Worm (Caenorhabditis elegans) whole organism, L4 larva: ENCODE data around the gene F58D12.1.

Experiments used
- F10B5.3 ChIP-seq: sonication (generic microtip); optimal IDR thresholded peaks from 2 replicates; lab custom pipeline; 2016; ENCODE audit warnings: mild to moderate bottlenecking, missing genetic modification characterization, missing compliant biosample characterization
- F37D6.2 ChIP-seq: sonication (generic microtip); optimal IDR thresholded peaks from 2 replicates; lab custom pipeline; 2016; ENCODE audit warnings: mild to moderate bottlenecking, missing genetic modification characterization, missing compliant biosample characterization
- F49E8.2 ChIP-seq: sonication (generic microtip); optimal IDR thresholded peaks from 2 replicates; lab custom pipeline; 2016; ENCODE audit warnings: missing compliant biosample characterization, mild to moderate bottlenecking, missing genetic modification characterization, borderline replicate concordance
- R02D3.7 ChIP-seq: fragments of 150-350 bp; sonication (generic microtip); optimal IDR thresholded peaks from 3 replicates; lab custom pipeline; 2014; ENCODE audit warnings: missing biosample characterization, missing genetic modification characterization
- aha-1 ChIP-seq: fragments of 150-350 bp; peaks from one replicate; lab custom pipeline; 2014; ENCODE audit warnings: missing biosample characterization, missing genetic modification characterization
- arid-1 ChIP-seq: fragments of 200-800 bp; sonication (Bioruptor generic); conservative IDR thresholded peaks from 2 replicates; pipeline ENCODE4 v1.3.6; 2022; ENCODE audit warnings: missing genetic modification reagents, missing genetic modification characterization, missing compliant biosample characterization
- attf-4 ChIP-seq: sonication (generic microtip); optimal IDR thresholded peaks from 3 replicates; lab custom pipeline; 2017; ENCODE audit warnings: missing biosample characterization, missing genetic modification characterization
- ceh-20 ChIP-seq: fragments of 200-800 bp; sonication (Bioruptor generic); IDR thresholded peaks from 2 replicates; pipeline ENCODE4 v1.3.6; 2022; ENCODE audit warnings: missing genetic modification reagents, missing genetic modification characterization, missing compliant biosample characterization
- ctbp-1 ChIP-seq: fragments of 200-800 bp; sonication (Bioruptor generic); IDR thresholded peaks from 2 replicates; pipeline ENCODE4 v1.3.6; 2022; ENCODE audit warnings: missing genetic modification reagents, missing genetic modification characterization, missing compliant biosample characterization
- daf-16 ChIP-seq, 3 experiments: sonication (generic microtip); optimal IDR thresholded peaks; 2 replicates each; lab custom pipeline; 2016 to 2017; ENCODE audit warnings: missing genetic modification characterization in 3 of 3, missing genetic modification reagents in 3 of 3, mild to moderate bottlenecking in 2 of 3, missing compliant biosample characterization in 2 of 3, missing biosample characterization in 1 of 3, moderate library complexity in 1 of 3
- daf-19 ChIP-seq: fragments of 200-800 bp; sonication (Bioruptor generic); conservative IDR thresholded peaks from 2 replicates; pipeline ENCODE4 v1.3.6; 2022; ENCODE audit warnings: missing genetic modification characterization, missing compliant biosample characterization
- dpl-1 ChIP-seq: fragments of 150-350 bp; optimal IDR thresholded peaks from 2 replicates; lab custom pipeline; 2014; ENCODE audit warnings: missing biosample characterization, missing genetic modification reagents, missing genetic modification characterization
- duxl-1 ChIP-seq: sonication (generic microtip); optimal IDR thresholded peaks from 2 replicates; lab custom pipeline; 2016; ENCODE audit warnings: mild to moderate bottlenecking, missing genetic modification characterization, moderate library complexity, missing compliant biosample characterization; ENCODE audit not compliant: poor library complexity
- dve-1 ChIP-seq: sonication (generic microtip); optimal IDR thresholded peaks from 2 replicates; lab custom pipeline; 2017; ENCODE audit warnings: antibody characterized with exemption, mild to moderate bottlenecking, missing genetic modification characterization, missing compliant biosample characterization; ENCODE audit not compliant: insufficient read depth
- hif-1 ChIP-seq, 2 experiments: sonication (generic microtip); optimal IDR thresholded peaks; 2 replicates each; lab custom pipeline; 2016 to 2017; ENCODE audit warnings: missing compliant biosample characterization in 2 of 2, missing genetic modification characterization in 2 of 2, missing genetic modification reagents in 2 of 2, missing genotype in 2 of 2, mild to moderate bottlenecking in 1 of 2
- hlh-11 ChIP-seq: fragments of 200-800 bp; sonication (Bioruptor generic); optimal IDR thresholded peaks from 2 replicates; lab custom pipeline; 2018; ENCODE audit warnings: mild to moderate bottlenecking, missing genetic modification characterization, missing compliant biosample characterization
- hlh-30 ChIP-seq: sonication (generic microtip); optimal IDR thresholded peaks from 2 replicates; lab custom pipeline; 2017; ENCODE audit warnings: antibody characterized with exemption, mild to moderate bottlenecking, missing genetic modification characterization, missing compliant biosample characterization; ENCODE audit not compliant: insufficient read depth
- hmg-1.1 ChIP-seq: fragments of 200-800 bp; sonication (Bioruptor generic); IDR thresholded peaks from 2 replicates; pipeline ENCODE4 v1.3.6; 2022; ENCODE audit warnings: missing genetic modification reagents, missing genetic modification characterization, missing compliant biosample characterization
- lin-1 ChIP-seq: fragments of 200-800 bp; sonication (Bioruptor generic); IDR thresholded peaks from 2 replicates; pipeline ENCODE4 v1.3.6; 2022; ENCODE audit warnings: missing genetic modification reagents, missing genetic modification characterization, missing compliant biosample characterization
- lin-15B ChIP-seq: fragments of 150-350 bp; sonication (generic microtip); optimal IDR thresholded peaks from 3 replicates; lab custom pipeline; 2014; ENCODE audit warnings: missing biosample characterization, missing genetic modification characterization
- lin-38 ChIP-seq: fragments of 200-800 bp; sonication (Bioruptor generic); IDR thresholded peaks from 2 replicates; pipeline ENCODE4 v1.3.6; 2022; ENCODE audit warnings: missing genetic modification reagents, missing genetic modification characterization, missing compliant biosample characterization
- lin-39 ChIP-seq: fragments of 150-350 bp; optimal IDR thresholded peaks from 2 replicates; lab custom pipeline; 2014; ENCODE audit warnings: missing biosample characterization, missing genetic modification reagents, missing genetic modification characterization
- lsy-2 ChIP-seq, 2 experiments: fragments of 150-350 bp in 1 of 2; sonication (generic microtip) in 1 of 2; optimal IDR thresholded peaks; 2 replicates each; lab custom pipeline; 2014 to 2017; ENCODE audit warnings: missing biosample characterization in 2 of 2, missing genetic modification characterization in 2 of 2
- madf-9 ChIP-seq: fragments of 200-800 bp; sonication (Bioruptor generic); conservative IDR thresholded peaks from 2 replicates; pipeline ENCODE4 v1.3.6; 2022; ENCODE audit warnings: missing genetic modification reagents, missing genetic modification characterization, missing compliant biosample characterization
- mdt-29 ChIP-seq: fragments of 200-800 bp; sonication (Bioruptor generic); IDR thresholded peaks from 2 replicates; pipeline ENCODE4 v1.3.6; 2022; ENCODE audit warnings: missing genetic modification reagents, missing genetic modification characterization, missing compliant biosample characterization
- mep-1 ChIP-seq: fragments of 150-350 bp; sonication (generic microtip); optimal IDR thresholded peaks from 3 replicates; lab custom pipeline; 2014; ENCODE audit warnings: missing biosample characterization, missing genetic modification characterization
- mes-2 ChIP-seq: sonication (generic microtip); optimal IDR thresholded peaks from 2 replicates; lab custom pipeline; 2016; ENCODE audit warnings: missing genotype, mild to moderate bottlenecking, missing genetic modification characterization, missing compliant biosample characterization; ENCODE audit not compliant: poor library complexity, severe bottlenecking
- mxl-2 ChIP-seq: fragments of 200-800 bp; sonication (Bioruptor generic); conservative IDR thresholded peaks from 2 replicates; pipeline ENCODE4 v1.3.6; 2022; ENCODE audit warnings: missing genetic modification reagents, missing genetic modification characterization, missing compliant biosample characterization
- mxl-3 ChIP-seq: fragments of 200-800 bp; sonication (Bioruptor generic); optimal IDR thresholded peaks from 2 replicates; lab custom pipeline; 2018; ENCODE audit warnings: mild to moderate bottlenecking, missing genetic modification characterization, missing compliant biosample characterization
- nhr-102 ChIP-seq: sonication (generic microtip); optimal IDR thresholded peaks from 2 replicates; lab custom pipeline; 2016; ENCODE audit warnings: mild to moderate bottlenecking, missing genetic modification characterization, moderate library complexity, missing compliant biosample characterization
- nhr-237 ChIP-seq: sonication (generic microtip); optimal IDR thresholded peaks from 2 replicates; lab custom pipeline; 2017; ENCODE audit warnings: missing biosample characterization, missing genetic modification characterization
- nhr-28 ChIP-seq: fragments of 150-350 bp; optimal IDR thresholded peaks from 2 replicates; lab custom pipeline; 2014; ENCODE audit warnings: missing biosample characterization, missing genetic modification characterization
- nhr-41 ChIP-seq: fragments of 200-800 bp; sonication (Bioruptor generic); IDR thresholded peaks from 2 replicates; pipeline ENCODE4 v1.3.6; 2022; ENCODE audit warnings: missing genetic modification reagents, missing genetic modification characterization, missing compliant biosample characterization
- nhr-48 ChIP-seq: sonication (generic microtip); optimal IDR thresholded peaks from 2 replicates; lab custom pipeline; 2016; ENCODE audit warnings: mild to moderate bottlenecking, missing genetic modification characterization, missing compliant biosample characterization
- nhr-6 ChIP-seq: fragments of 150-350 bp; optimal IDR thresholded peaks from 2 replicates; lab custom pipeline; 2014; ENCODE audit warnings: missing biosample characterization, missing genetic modification characterization
- pha-4 ChIP-seq, 2 experiments: fragments of 150-350 bp in 1 of 2; fragments of 200-800 bp in 1 of 2; sonication (Bioruptor generic) in 1 of 2; IDR thresholded peaks in 1 of 2; optimal IDR thresholded peaks in 1 of 2; 2 replicates each; pipeline versions ENCODE4 v1.3.6 to Lab custom; 2014 to 2022; ENCODE audit warnings: missing genetic modification characterization in 2 of 2, missing genetic modification reagents in 2 of 2, missing biosample characterization in 1 of 2, missing compliant biosample characterization in 1 of 2
- pqm-1 ChIP-seq: sonication (generic microtip); optimal IDR thresholded peaks from 2 replicates; lab custom pipeline; 2017; ENCODE audit warnings: missing biosample characterization, missing genetic modification characterization
- rbr-2 ChIP-seq: sonication (generic microtip); optimal IDR thresholded peaks from 2 replicates; lab custom pipeline; 2016; ENCODE audit warnings: missing genotype, missing genetic modification characterization, missing compliant biosample characterization
- saeg-2 ChIP-seq: fragments of 200-800 bp; sonication (Bioruptor generic); IDR thresholded peaks from 2 replicates; pipeline ENCODE4 v1.3.6; 2022; ENCODE audit warnings: missing genetic modification reagents, missing genetic modification characterization, missing compliant biosample characterization
- set-16 ChIP-seq: fragments of 200-800 bp; sonication (Bioruptor generic); IDR thresholded peaks from 2 replicates; pipeline ENCODE4 v1.3.6; 2022; ENCODE audit warnings: missing genetic modification reagents, missing genetic modification characterization, missing compliant biosample characterization
- snpc-4 ChIP-seq: fragments of 150-350 bp; optimal IDR thresholded peaks from 2 replicates; lab custom pipeline; 2014; ENCODE audit warnings: missing biosample characterization, missing genetic modification characterization
- spr-3 ChIP-seq: fragments of 200-800 bp; sonication (Bioruptor generic); optimal IDR thresholded peaks from 2 replicates; lab custom pipeline; 2018; ENCODE audit warnings: mild to moderate bottlenecking, missing genetic modification characterization, missing compliant biosample characterization
- tag-97 ChIP-seq: fragments of 200-800 bp; sonication (Bioruptor generic); IDR thresholded peaks from 2 replicates; pipeline ENCODE4 v1.3.6; 2022; ENCODE audit warnings: missing genetic modification characterization, missing compliant biosample characterization
- zag-1 ChIP-seq: fragments of 150-350 bp; optimal IDR thresholded peaks from 2 replicates; lab custom pipeline; 2014; ENCODE audit warnings: missing biosample characterization, missing genetic modification characterization
- zfp-2 ChIP-seq: sonication (generic microtip); optimal IDR thresholded peaks from 2 replicates; lab custom pipeline; 2016; ENCODE audit warnings: mild to moderate bottlenecking, missing genetic modification characterization, missing compliant biosample characterization
- zfp-3 ChIP-seq: fragments of 200-800 bp; sonication (Bioruptor generic); conservative IDR thresholded peaks from 2 replicates; pipeline ENCODE4 v1.3.6; 2022; ENCODE audit warnings: missing genetic modification reagents, missing genetic modification characterization, missing compliant biosample characterization

The F58D12.1 gene

DNA sequence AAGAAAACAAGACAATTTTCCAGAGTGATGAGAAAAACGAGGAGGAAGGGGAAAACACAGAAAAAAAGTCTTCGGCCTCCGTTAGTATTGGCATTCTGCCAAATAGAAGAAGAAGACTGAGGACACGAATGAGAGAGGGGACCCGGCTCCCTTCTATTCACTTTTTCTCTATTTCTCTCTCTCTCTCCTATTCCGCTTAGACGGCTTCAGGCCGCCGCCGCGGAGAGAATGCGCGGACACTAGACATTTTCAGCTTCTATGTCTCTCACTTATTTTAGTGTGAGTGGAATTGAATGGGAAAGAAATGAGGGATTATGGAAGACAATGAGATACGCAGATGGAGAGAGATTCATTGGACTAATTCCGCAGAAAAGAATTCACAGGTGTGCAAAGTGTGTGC lies 42.6 kb upstream of the F58D12.1 start:
- TF ChIP-seq lin-15B (no peak), saeg-2 (GFP tag; lab: Robert Waterston, UW) (no peak), rbr-2 (tag; lab: Kevin White, UChicago) (peak; percentile 51), nhr-237 (tag; lab: Kevin White, UChicago) (no peak), F49E8.2 (tag; lab: Kevin White, UChicago) (no peak), mxl-2 (GFP tag; lab: Robert Waterston, UW) (no peak), duxl-1 (no peak), mdt-29 (GFP tag; lab: Robert Waterston, UW) (no peak), nhr-41 (no peak), F10B5.3 (tag; lab: Kevin White, UChicago) (no peak), F37D6.2 (tag; lab: Kevin White, UChicago) (no peak), daf-16 (GFP tag; optimal IDR thresholded peaks at IDR 0.05; lab: Kevin White, UChicago) (no peak), daf-16 (tag; optimal IDR thresholded peaks at IDR 0.05; lab: Kevin White, UChicago) (no peak), tag-97 (GFP tag; lab: Robert Waterston, UW) (no peak), snpc-4 (tag; lab: Kevin White, UChicago) (no peak), zfp-2 (no peak), ctbp-1 (GFP tag; lab: Robert Waterston, UW) (0 out of 2 replicates have a peak, but pooled peaks have one; percentile 40), mep-1 (tag; lab: Kevin White, UChicago) (peak; percentile 16), madf-9 (no peak), daf-19 (GFP tag; lab: Robert Waterston, UW) (peak; percentile 71; the same call in 1 of the 2 replicates), attf-4 (tag; lab: Kevin White, UChicago) (no peak), hmg-1.1 (GFP tag; lab: Robert Waterston, UW) (peak; percentile 56), lin-1 (GFP tag; lab: Robert Waterston, UW) (no peak), mxl-3 (GFP tag; lab: Kevin White, UChicago) (no peak), nhr-28 (no peak), lsy-2 (tag; optimal IDR thresholded peaks at IDR 0.05; lab: Kevin White, UChicago) (peak in 1 of 2 experiments; percentile 47), R02D3.7 (tag; lab: Kevin White, UChicago) (no peak)
- TF ChIP-seq, all 104 proteins: peak for 6

DNA sequence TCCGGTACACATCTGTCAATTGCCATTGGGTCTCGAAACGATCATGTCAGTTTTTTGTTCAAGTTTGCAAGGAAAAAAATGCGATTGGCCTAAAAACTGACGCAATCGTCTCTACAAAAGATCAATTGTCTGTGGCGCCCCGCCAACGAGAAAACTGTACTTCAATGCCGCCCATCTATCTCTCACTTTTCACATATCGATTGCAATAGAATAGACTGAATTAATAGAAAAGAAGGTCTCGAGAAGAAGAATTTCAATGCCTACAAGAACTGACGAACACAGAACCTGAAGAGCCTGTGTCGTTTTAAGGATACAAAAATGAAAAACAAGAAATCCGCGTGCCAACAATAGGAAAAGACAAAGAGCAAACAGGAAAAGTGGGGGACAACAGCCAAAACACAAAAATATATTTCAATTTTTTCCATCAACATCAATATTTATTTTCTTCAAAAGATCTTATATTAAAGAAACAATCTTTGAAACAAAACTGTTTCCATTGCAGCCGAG lies 41.0 kb upstream of the F58D12.1 start:
- TF ChIP-seq nhr-28 (peak; percentile 3), zfp-3 (GFP tag; lab: Robert Waterston, UW) (peak; percentile 72), nhr-48 (tag; lab: Kevin White, UChicago) (peak; percentile 4), lin-39 (tag; lab: Kevin White, UChicago) (no peak), rbr-2 (tag; lab: Kevin White, UChicago) (peak; percentile 28), dve-1 (peak; percentile 87), nhr-102 (tag; lab: Kevin White, UChicago) (peak; percentile 62), arid-1 (GFP tag; lab: Robert Waterston, UW) (0 out of 2 replicates have a peak, but pooled peaks have one; percentile 5), hlh-30 (tag; lab: Kevin White, UChicago) (peak; percentile 25), zag-1 (tag; lab: Kevin White, UChicago) (no peak), pha-4 (GFP tag; IDR thresholded peaks at IDR 0.05; lab: Robert Waterston, UW) (peak; percentile 35; the same call in 1 of the 2 replicates), pha-4 (tag; optimal IDR thresholded peaks at IDR 0.05; lab: Kevin White, UChicago) (no peak), ctbp-1 (GFP tag; lab: Robert Waterston, UW) (0 out of 2 replicates have a peak, but pooled peaks have one; percentile 13), ceh-20 (0 out of 2 replicates have a peak, but pooled peaks have one; percentile 24), mes-2 (tag; lab: Kevin White, UChicago) (peak; percentile 58), F10B5.3 (tag; lab: Kevin White, UChicago) (no peak), lsy-2 (tag; optimal IDR thresholded peaks at IDR 0.05; lab: Kevin White, UChicago) (peak in 1 of 2 experiments; percentile 76), hif-1 (tag; optimal IDR thresholded peaks at IDR 0.05; lab: Kevin White, UChicago) (no peak), pqm-1 (tag; lab: Kevin White, UChicago) (peak; percentile 26), aha-1 (tag; lab: Kevin White, UChicago) (peak; percentile 98), snpc-4 (tag; lab: Kevin White, UChicago) (no peak), daf-19 (GFP tag; lab: Robert Waterston, UW) (peak; percentile 58; the same call in 1 of the 2 replicates), set-16 (GFP tag; lab: Robert Waterston, UW) (no peak), mep-1 (tag; lab: Kevin White, UChicago) (peak; percentile 21), dpl-1 (peak; percentile 46), F37D6.2 (tag; lab: Kevin White, UChicago) (no peak), nhr-6 (tag; lab: Kevin White, UChicago) (peak; percentile 69), hlh-11 (tag; lab: Kevin White, UChicago) (peak; percentile 64), lin-38 (GFP tag; lab: Robert Waterston, UW) (peak; percentile 47), spr-3 (GFP tag; lab: Kevin White, UChicago) (peak; percentile 14)
